Fruit fly (Drosophila melanogaster) whole organism, embryonic: ENCODE data around the gene Rpp14b.

Source experiments
- Adf1 ChIP-seq: fragments of 200-800 bp; sonication (Bioruptor generic); IDR thresholded peaks from 2 replicates; pipeline ENCODE4 v1.3.6; 2022; ENCODE audit warnings: missing biosample characterization, missing genetic modification characterization
- Atf-2 ChIP-seq: fragments of 200-800 bp; sonication (Bioruptor generic); optimal IDR thresholded peaks from 2 replicates; lab custom pipeline; 2016; ENCODE audit warnings: missing biosample characterization, missing genetic modification characterization
- CG10543 ChIP-seq: fragments of 200-800 bp; sonication (Bioruptor generic); optimal IDR thresholded peaks from 3 replicates; lab custom pipeline; 2017; ENCODE audit warnings: missing biosample characterization, mild to moderate bottlenecking, missing genetic modification characterization, moderate library complexity
- CG12769 ChIP-seq: fragments of 200-800 bp; sonication (Bioruptor generic); optimal IDR thresholded peaks from 2 replicates; lab custom pipeline; 2019; ENCODE audit warnings: missing biosample characterization, mild to moderate bottlenecking, missing genetic modification characterization, moderate library complexity
- CG13287 ChIP-seq: fragments of 200-800 bp; sonication (Bioruptor generic); IDR thresholded peaks from 2 replicates; pipeline ENCODE4 v1.3.6; 2022; ENCODE audit warnings: missing biosample characterization, missing genetic modification characterization; ENCODE audit not compliant: partially characterized antibody
- CG13424 ChIP-seq: fragments of 200-800 bp; sonication (Bioruptor generic); optimal IDR thresholded peaks from 2 replicates; lab custom pipeline; 2019; ENCODE audit warnings: missing biosample characterization, mild to moderate bottlenecking, missing genetic modification characterization, moderate library complexity
- CG15514 ChIP-seq: fragments of 200-800 bp; sonication (Bioruptor generic); optimal IDR thresholded peaks from 3 replicates; lab custom pipeline; 2017; ENCODE audit warnings: missing biosample characterization, missing genetic modification characterization, mild to moderate bottlenecking, moderate library complexity, missing genetic modification reagents
- CG2712 ChIP-seq: fragments of 200-800 bp; optimal IDR thresholded peaks from 3 replicates; lab custom pipeline; 2019; ENCODE audit warnings: missing biosample characterization, mild to moderate bottlenecking, missing genetic modification characterization, moderate library complexity
- CG2889 ChIP-seq: fragments of 200-800 bp; sonication (Bioruptor generic); IDR thresholded peaks from 3 replicates; pipeline ENCODE4 v1.3.6; 2022; ENCODE audit warnings: missing biosample characterization, missing genetic modification characterization
- CG30403 ChIP-seq: fragments of 200-800 bp; sonication (Bioruptor generic); optimal IDR thresholded peaks from 3 replicates; lab custom pipeline; 2016; ENCODE audit warnings: missing biosample characterization, missing genetic modification characterization
- CG6254 ChIP-seq: fragments of 200-800 bp; sonication (Bioruptor generic); optimal IDR thresholded peaks from 3 replicates; lab custom pipeline; 2017; ENCODE audit warnings: mild to moderate bottlenecking, missing biosample characterization, missing genetic modification reagents, missing genetic modification characterization
- CG6683 ChIP-seq: fragments of 200-800 bp; sonication (Bioruptor generic); optimal IDR thresholded peaks from 2 replicates; lab custom pipeline; 2017; ENCODE audit warnings: missing biosample characterization, mild to moderate bottlenecking, missing genetic modification characterization, missing genetic modification reagents
- CG6813 ChIP-seq: fragments of 200-800 bp; sonication (Bioruptor generic); optimal IDR thresholded peaks from 2 replicates; lab custom pipeline; 2017; ENCODE audit warnings: missing biosample characterization, missing genetic modification characterization, mild to moderate bottlenecking, moderate library complexity, missing genetic modification reagents
- CG6854 ChIP-seq: fragments of 200-800 bp; sonication (Bioruptor generic); optimal IDR thresholded peaks from 3 replicates; lab custom pipeline; 2017; ENCODE audit warnings: missing biosample characterization, mild to moderate bottlenecking, missing genetic modification characterization
- CG7372 ChIP-seq: fragments of 200-800 bp; sonication (Bioruptor generic); IDR thresholded peaks from 2 replicates; pipeline ENCODE4 v1.3.6; 2022; ENCODE audit warnings: missing biosample characterization, missing genetic modification characterization
- CG7745 ChIP-seq: fragments of 200-800 bp; sonication (Bioruptor generic); optimal IDR thresholded peaks from 2 replicates; lab custom pipeline; 2018; ENCODE audit warnings: missing biosample characterization, mild to moderate bottlenecking, missing genetic modification characterization, moderate library complexity
- CG8281 ChIP-seq: fragments of 200-800 bp; sonication (Bioruptor generic); optimal IDR thresholded peaks from 2 replicates; lab custom pipeline; 2018; ENCODE audit warnings: missing biosample characterization, mild to moderate bottlenecking, missing genetic modification characterization, moderate library complexity
- E2f1 ChIP-seq: fragments of 200-800 bp; sonication (Bioruptor generic); IDR thresholded peaks from 2 replicates; pipeline ENCODE4 v1.3.6; 2022; ENCODE audit warnings: missing biosample characterization, missing genetic modification characterization
- E2f2 ChIP-seq: fragments of 200-800 bp; sonication (Bioruptor generic); IDR thresholded peaks from 2 replicates; pipeline ENCODE4 v1.3.6; 2022; ENCODE audit warnings: missing biosample characterization, missing genetic modification characterization
- Gsc ChIP-seq: fragments of 200-800 bp; sonication (Bioruptor generic); IDR thresholded peaks from 2 replicates; pipeline ENCODE4 v1.3.6; 2022; ENCODE audit warnings: missing biosample characterization, missing genetic modification characterization
- Kr ChIP-seq: fragments of 200-800 bp; sonication (Bioruptor generic); optimal IDR thresholded peaks from 2 replicates; lab custom pipeline; 2017; ENCODE audit warnings: missing biosample characterization, mild to moderate bottlenecking, missing genetic modification characterization
- Med ChIP-seq: fragments of 200-800 bp; sonication (Bioruptor generic); peaks from one replicate; lab custom pipeline; 2016; ENCODE audit warnings: missing biosample characterization, missing genetic modification characterization, mild to moderate bottlenecking, inconsistent platforms, moderate library complexity
- NK7.1 ChIP-seq: fragments of 200-800 bp; sonication (Bioruptor generic); optimal IDR thresholded peaks from 3 replicates; lab custom pipeline; 2016; ENCODE audit warnings: missing biosample characterization, missing genetic modification characterization
- Nf-YA ChIP-seq: fragments of 200-800 bp; sonication (Bioruptor generic); IDR thresholded peaks from 2 replicates; pipeline ENCODE4 v1.3.6; 2022; ENCODE audit warnings: missing biosample characterization, missing genetic modification characterization
- Oli ChIP-seq: fragments of 200-800 bp; sonication (Bioruptor generic); optimal IDR thresholded peaks from 2 replicates; lab custom pipeline; 2018; ENCODE audit warnings: missing biosample characterization, mild to moderate bottlenecking, missing genetic modification characterization, moderate library complexity
- Pdp1 ChIP-seq, 2 experiments: fragments of 200-800 bp; sonication (Bioruptor generic); optimal IDR thresholded peaks; 3 replicates each; lab custom pipeline; 2016; ENCODE audit warnings: missing biosample characterization in 2 of 2, missing genetic modification characterization in 2 of 2, mild to moderate bottlenecking in 1 of 2, moderate library complexity in 1 of 2
- cato ChIP-seq: fragments of 200-800 bp; sonication (Bioruptor generic); optimal IDR thresholded peaks from 2 replicates; lab custom pipeline; 2016; ENCODE audit warnings: missing biosample characterization, missing genetic modification characterization, borderline replicate concordance
- chinmo ChIP-seq: fragments of 200-800 bp; sonication (Bioruptor generic); IDR thresholded peaks from 4 replicates; pipeline ENCODE4 v1.3.6; 2022; ENCODE audit warnings: missing biosample characterization, missing genetic modification characterization; ENCODE audit not compliant: partially characterized antibody
- crol ChIP-seq: fragments of 200-800 bp; sonication (Bioruptor generic); IDR thresholded peaks from 2 replicates; pipeline ENCODE4 v1.3.6; 2022; ENCODE audit warnings: missing biosample characterization, missing genetic modification characterization
- dimm ChIP-seq: fragments of 200-800 bp; sonication (Bioruptor generic); IDR thresholded peaks from 2 replicates; pipeline ENCODE4 v1.3.6; 2022; ENCODE audit warnings: missing biosample characterization, missing genetic modification characterization
- exex ChIP-seq: fragments of 200-800 bp; sonication (Bioruptor generic); optimal IDR thresholded peaks from 4 replicates; lab custom pipeline; 2018; ENCODE audit warnings: missing biosample characterization, mild to moderate bottlenecking, missing genetic modification characterization, moderate library complexity
- gsb ChIP-seq: fragments of 200-800 bp; sonication (Bioruptor generic); IDR thresholded peaks from 2 replicates; pipeline ENCODE4 v1.3.6; 2022; ENCODE audit warnings: missing biosample characterization, missing genetic modification characterization
- hbn ChIP-seq: fragments of 200-800 bp; sonication (Bioruptor generic); IDR thresholded peaks from 2 replicates; pipeline ENCODE4 v1.3.6; 2022; ENCODE audit warnings: missing biosample characterization, missing genetic modification characterization; ENCODE audit not compliant: partially characterized antibody
- jing ChIP-seq: fragments of 200-800 bp; sonication (Bioruptor generic); optimal IDR thresholded peaks from 2 replicates; lab custom pipeline; 2018; ENCODE audit warnings: missing biosample characterization, mild to moderate bottlenecking, missing genetic modification characterization
- kay ChIP-seq: fragments of 200-800 bp; sonication (Bioruptor generic); optimal IDR thresholded peaks from 2 replicates; lab custom pipeline; 2016; ENCODE audit warnings: missing biosample characterization, missing genetic modification characterization
- ken ChIP-seq: fragments of 200-800 bp; sonication (Bioruptor generic); IDR thresholded peaks from 3 replicates; pipeline ENCODE4 v1.3.6; 2022; ENCODE audit warnings: missing biosample characterization, missing genetic modification characterization
- org-1 ChIP-seq: fragments of 200-800 bp; sonication (Bioruptor generic); optimal IDR thresholded peaks from 2 replicates; lab custom pipeline; 2017; ENCODE audit warnings: missing biosample characterization, missing genetic modification characterization
- pho ChIP-seq: fragments of 200-800 bp; sonication (Bioruptor generic); optimal IDR thresholded peaks from 2 replicates; lab custom pipeline; 2016; ENCODE audit warnings: missing biosample characterization, missing genetic modification characterization
- prd ChIP-seq, 3 experiments: fragments of >200 bp in 2 of 3; fragments of 200-800 bp in 1 of 3; sonication (Bioruptor generic) in 1 of 3; optimal IDR thresholded peaks in 2 of 3; IDR thresholded peaks in 1 of 3; 2 replicates in 2 of 3; 3 replicates in 1 of 3; pipeline versions ENCODE4 v1.3.6 to Lab custom; 2017 to 2022; ENCODE audit warnings: missing biosample characterization in 1 of 3, missing genetic modification characterization in 1 of 3
- sens ChIP-seq: fragments of 200-800 bp; sonication (Bioruptor generic); peaks from one replicate; lab custom pipeline; 2016; ENCODE audit warnings: missing biosample characterization, missing genetic modification characterization
- sr ChIP-seq: fragments of 200-800 bp; sonication (Bioruptor generic); IDR thresholded peaks from 3 replicates; pipeline ENCODE4 v1.3.6; 2022; ENCODE audit warnings: missing biosample characterization, missing genetic modification characterization
- sug ChIP-seq: fragments of 200-800 bp; optimal IDR thresholded peaks from 2 replicates; lab custom pipeline; 2019; ENCODE audit warnings: missing biosample characterization, mild to moderate bottlenecking, missing genetic modification characterization, moderate library complexity
- toy ChIP-seq: fragments of 200-800 bp; sonication (Bioruptor generic); IDR thresholded peaks from 2 replicates; pipeline ENCODE4 v1.3.6; 2022; ENCODE audit warnings: missing biosample characterization, missing genetic modification characterization
- z ChIP-seq: fragments of 200-800 bp; sonication (Bioruptor generic); IDR thresholded peaks from 3 replicates; pipeline ENCODE4 v1.3.6; 2022; ENCODE audit warnings: missing biosample characterization, missing genetic modification characterization
- zfh1 ChIP-seq: fragments of 200-800 bp; sonication (Bioruptor generic); IDR thresholded peaks from 3 replicates; pipeline ENCODE4 v1.3.6; 2022; ENCODE audit warnings: missing biosample characterization, missing genetic modification characterization

Rpp14b gene

DNA sequence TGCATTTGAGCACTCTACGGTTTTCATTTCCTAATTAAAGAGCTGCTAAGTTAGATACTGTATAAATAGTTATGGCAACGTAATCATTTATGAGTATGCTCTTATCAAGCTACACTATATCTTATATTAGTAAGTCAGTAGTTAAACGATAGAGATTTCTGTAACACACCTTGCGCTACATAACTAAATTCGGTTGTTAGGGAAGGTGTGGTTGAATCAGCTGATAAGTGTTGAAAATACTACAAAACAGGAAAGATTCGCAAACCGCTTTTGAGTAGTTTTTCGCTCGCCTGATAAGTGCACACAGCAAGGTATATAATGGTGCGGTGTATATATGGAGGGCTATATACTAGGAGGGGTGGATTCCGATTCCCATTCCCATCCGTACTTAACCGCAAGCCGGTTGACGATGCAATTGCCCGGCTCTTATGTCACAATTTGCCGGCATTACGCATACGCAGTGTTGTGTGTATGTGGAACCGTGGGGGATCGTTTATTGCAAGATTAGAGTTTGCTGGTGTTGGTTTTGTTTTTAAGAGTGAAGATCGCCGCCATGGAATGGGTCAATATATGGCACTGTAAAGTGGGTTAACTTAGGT is 49.3 kb downstream of the Rpp14b start:
- no peak for TF ChIP-seq exex (tag; lab: Kevin White, UChicago)
- TF ChIP-seq pho (GFP tag; lab: Kevin White, UChicago), result no peak
- TF ChIP-seq CG6254 (GFP tag; lab: Kevin White, UChicago), result no peak
- TF ChIP-seq CG7745 (tag; lab: Kevin White, UChicago), result no peak
- TF ChIP-seq Kr (GFP tag; lab: Kevin White, UChicago), result no peak
- peak; percentile 85 for TF ChIP-seq sug (tag; lab: Kevin White, UChicago)
- no peak for TF ChIP-seq CG13424 (tag; lab: Kevin White, UChicago)
- TF ChIP-seq CG6854, result no peak
- TF ChIP-seq Atf-2 (GFP tag; lab: Kevin White, UChicago), result no peak
- no peak for TF ChIP-seq toy (GFP tag; lab: Robert Waterston, UW)
- TF ChIP-seq hbn (GFP tag; lab: Robert Waterston, UW), result no peak
- no peak for TF ChIP-seq Adf1 (GFP tag; lab: Robert Waterston, UW)
- peak; percentile 40 for TF ChIP-seq Med (GFP tag; lab: Kevin White, UChicago)
- TF ChIP-seq cato, result no peak
- TF ChIP-seq org-1 (GFP tag; lab: Kevin White, UChicago), result no peak
- no peak for TF ChIP-seq NK7.1 (GFP tag; lab: Kevin White, UChicago)
- TF ChIP-seq CG6683 (GFP tag; lab: Kevin White, UChicago), result no peak
- TF ChIP-seq Gsc (GFP tag; lab: Robert Waterston, UW), result no peak
- TF ChIP-seq CG7372 (GFP tag; lab: Robert Waterston, UW), result 0 out of 2 replicates have a peak, but pooled peaks have one; percentile 39
- no peak for TF ChIP-seq CG2889 (GFP tag; lab: Robert Waterston, UW)
- no peak for TF ChIP-seq chinmo
- peak in 1 of 2 experiments; percentile 75 for TF ChIP-seq Pdp1 (GFP tag; optimal IDR thresholded peaks at IDR 0.05; lab: Kevin White, UChicago)
- no peak for TF ChIP-seq Nf-YA (GFP tag; lab: Robert Waterston, UW)
- TF ChIP-seq prd (optimal IDR thresholded peaks at IDR 0.05; lab: Kevin White, UChicago), result peak in 1 of 2 experiments; percentile 5
- TF ChIP-seq prd (GFP tag; IDR thresholded peaks at IDR 0.05; lab: Robert Waterston, UW), result no peak
- no peak for TF ChIP-seq Oli (tag; lab: Kevin White, UChicago)
- TF ChIP-seq kay, result no peak
- no peak for TF ChIP-seq CG2712 (tag; lab: Kevin White, UChicago)
- TF ChIP-seq ken, result no peak
- no peak for TF ChIP-seq dimm (GFP tag; lab: Robert Waterston, UW)
- peak; percentile 30 for TF ChIP-seq CG8281 (tag; lab: Kevin White, UChicago)

DNA sequence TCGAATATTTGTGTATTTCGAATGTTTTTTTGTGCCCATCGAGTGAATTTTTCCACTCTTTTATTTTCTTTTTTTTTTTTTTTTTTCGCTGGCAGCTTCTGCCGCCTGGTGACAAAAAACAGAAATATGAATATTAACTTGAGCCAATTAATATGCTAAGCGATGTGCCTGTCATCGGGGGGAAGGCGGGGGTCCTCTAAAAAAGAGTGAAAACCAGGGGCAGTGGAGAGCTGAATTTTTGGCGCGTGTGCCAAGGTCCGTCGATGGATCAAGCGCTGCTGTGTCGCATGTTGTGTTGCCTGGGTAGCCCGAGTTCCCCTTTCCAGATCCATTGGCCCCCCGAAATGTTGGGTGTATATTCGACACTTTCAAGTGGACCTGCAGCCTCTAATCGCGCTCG is 50.1 kb downstream of the Rpp14b start:
- TF ChIP-seq z (GFP tag; lab: Robert Waterston, UW) (peak; percentile 83), CG10543 (GFP tag; lab: Kevin White, UChicago) (peak; percentile 59), CG30403 (GFP tag; lab: Kevin White, UChicago) (no peak), E2f2 (0 out of 2 replicates have a peak, but pooled peaks have one; percentile 6), gsb (GFP tag; lab: Robert Waterston, UW) (no peak), zfh1 (peak; percentile 7; the same call in 1 of the 3 replicates), jing (GFP tag; lab: Kevin White, UChicago) (no peak), CG12769 (tag; lab: Kevin White, UChicago) (peak; percentile 90), CG6813 (GFP tag; lab: Kevin White, UChicago) (no peak), sens (GFP tag; lab: Kevin White, UChicago) (peak; percentile 20), E2f1 (GFP tag; lab: Robert Waterston, UW) (no peak), sr (GFP tag; lab: Robert Waterston, UW) (0 out of 3 replicates have a peak, but pooled peaks have one; percentile 3), CG15514 (GFP tag; lab: Kevin White, UChicago) (no peak), crol (GFP tag; lab: Robert Waterston, UW) (0 out of 2 replicates have a peak, but pooled peaks have one; percentile 14), CG13287 (GFP tag; lab: Robert Waterston, UW) (no peak)
